Worm (Caenorhabditis elegans) whole organism, L4 larva: ENCODE measurements around the gene T04C12.9.

Experiments
- D1046.2 ChIP-seq: fragments of 200-800 bp; sonication (Bioruptor generic); IDR thresholded peaks from 2 replicates; pipeline ENCODE4 v1.3.6; 2022; ENCODE audit warnings: missing genetic modification characterization, missing compliant biosample characterization
- F49E8.2 ChIP-seq: sonication (generic microtip); optimal IDR thresholded peaks from 2 replicates; lab custom pipeline; 2016; ENCODE audit warnings: missing compliant biosample characterization, mild to moderate bottlenecking, missing genetic modification characterization, borderline replicate concordance
- R02D3.7 ChIP-seq: fragments of 150-350 bp; sonication (generic microtip); optimal IDR thresholded peaks from 3 replicates; lab custom pipeline; 2014; ENCODE audit warnings: missing biosample characterization, missing genetic modification characterization
- T20F7.1 ChIP-seq: fragments of 200-800 bp; sonication (Bioruptor generic); optimal IDR thresholded peaks from 2 replicates; lab custom pipeline; 2018; ENCODE audit warnings: mild to moderate bottlenecking, missing genetic modification characterization, missing compliant biosample characterization
- Y48G9A.11 ChIP-seq: fragments of 200-800 bp; sonication (Bioruptor generic); IDR thresholded peaks from 2 replicates; pipeline ENCODE4 v1.3.6; 2022; ENCODE audit warnings: missing genetic modification reagents, missing genetic modification characterization, missing compliant biosample characterization
- Y5F2A.4 ChIP-seq: fragments of 200-800 bp; sonication (Bioruptor generic); optimal IDR thresholded peaks from 2 replicates; lab custom pipeline; 2018; ENCODE audit warnings: mild to moderate bottlenecking, missing genetic modification characterization, missing compliant biosample characterization
- Y75B8A.6 ChIP-seq: fragments of 200-800 bp; sonication (Bioruptor generic); IDR thresholded peaks from 2 replicates; pipeline ENCODE4 v1.3.6; 2022; ENCODE audit warnings: missing genetic modification reagents, missing genetic modification characterization, missing compliant biosample characterization
- aha-1 ChIP-seq: fragments of 150-350 bp; peaks from one replicate; lab custom pipeline; 2014; ENCODE audit warnings: missing biosample characterization, missing genetic modification characterization
- aly-2 ChIP-seq: sonication (generic microtip); optimal IDR thresholded peaks from 2 replicates; lab custom pipeline; 2018; ENCODE audit warnings: missing biosample characterization, missing genetic modification characterization
- ceh-32 ChIP-seq: sonication (generic microtip); optimal IDR thresholded peaks from 2 replicates; lab custom pipeline; 2016; ENCODE audit warnings: mild to moderate bottlenecking, missing genetic modification characterization, missing compliant biosample characterization; ENCODE audit not compliant: poor library complexity
- ceh-62 ChIP-seq: sonication (generic microtip); optimal IDR thresholded peaks from 2 replicates; lab custom pipeline; 2017; ENCODE audit warnings: missing biosample characterization, missing genetic modification characterization
- ctbp-1 ChIP-seq: fragments of 200-800 bp; sonication (Bioruptor generic); IDR thresholded peaks from 2 replicates; pipeline ENCODE4 v1.3.6; 2022; ENCODE audit warnings: missing genetic modification reagents, missing genetic modification characterization, missing compliant biosample characterization
- daf-16 ChIP-seq, 3 experiments: sonication (generic microtip); optimal IDR thresholded peaks; 2 replicates each; lab custom pipeline; 2016 to 2017; ENCODE audit warnings: missing genetic modification characterization in 3 of 3, missing genetic modification reagents in 3 of 3, mild to moderate bottlenecking in 2 of 3, missing compliant biosample characterization in 2 of 3, missing biosample characterization in 1 of 3, moderate library complexity in 1 of 3
- daf-8 ChIP-seq: fragments of 200-800 bp; sonication (Bioruptor generic); IDR thresholded peaks from 2 replicates; pipeline ENCODE4 v1.3.6; 2022; ENCODE audit warnings: missing genetic modification characterization, missing compliant biosample characterization
- dpl-1 ChIP-seq: fragments of 150-350 bp; optimal IDR thresholded peaks from 2 replicates; lab custom pipeline; 2014; ENCODE audit warnings: missing biosample characterization, missing genetic modification reagents, missing genetic modification characterization
- egl-27 ChIP-seq: sonication (generic microtip); optimal IDR thresholded peaks from 3 replicates; lab custom pipeline; 2017; ENCODE audit warnings: missing biosample characterization, missing genetic modification reagents, missing genetic modification characterization
- egl-43 ChIP-seq: fragments of 200-800 bp; sonication (Bioruptor generic); IDR thresholded peaks from 2 replicates; pipeline ENCODE4 v1.3.6; 2022; ENCODE audit warnings: missing genetic modification reagents, missing genetic modification characterization, missing compliant biosample characterization
- fkh-10 ChIP-seq: fragments of 150-350 bp; optimal IDR thresholded peaks from 2 replicates; lab custom pipeline; 2014; ENCODE audit warnings: missing biosample characterization, missing genetic modification reagents, missing genetic modification characterization
- hmg-1.1 ChIP-seq: fragments of 200-800 bp; sonication (Bioruptor generic); IDR thresholded peaks from 2 replicates; pipeline ENCODE4 v1.3.6; 2022; ENCODE audit warnings: missing genetic modification reagents, missing genetic modification characterization, missing compliant biosample characterization
- lin-13 ChIP-seq: fragments of 150-350 bp; optimal IDR thresholded peaks from 2 replicates; lab custom pipeline; 2014; ENCODE audit warnings: missing biosample characterization, missing genetic modification reagents, missing genetic modification characterization
- lsy-2 ChIP-seq, 2 experiments: fragments of 150-350 bp in 1 of 2; sonication (generic microtip) in 1 of 2; optimal IDR thresholded peaks; 2 replicates each; lab custom pipeline; 2014 to 2017; ENCODE audit warnings: missing biosample characterization in 2 of 2, missing genetic modification characterization in 2 of 2
- madf-9 ChIP-seq: fragments of 200-800 bp; sonication (Bioruptor generic); conservative IDR thresholded peaks from 2 replicates; pipeline ENCODE4 v1.3.6; 2022; ENCODE audit warnings: missing genetic modification reagents, missing genetic modification characterization, missing compliant biosample characterization
- mep-1 ChIP-seq: fragments of 150-350 bp; sonication (generic microtip); optimal IDR thresholded peaks from 3 replicates; lab custom pipeline; 2014; ENCODE audit warnings: missing biosample characterization, missing genetic modification characterization
- mes-2 ChIP-seq: sonication (generic microtip); optimal IDR thresholded peaks from 2 replicates; lab custom pipeline; 2016; ENCODE audit warnings: missing genotype, mild to moderate bottlenecking, missing genetic modification characterization, missing compliant biosample characterization; ENCODE audit not compliant: poor library complexity, severe bottlenecking
- mxl-2 ChIP-seq: fragments of 200-800 bp; sonication (Bioruptor generic); conservative IDR thresholded peaks from 2 replicates; pipeline ENCODE4 v1.3.6; 2022; ENCODE audit warnings: missing genetic modification reagents, missing genetic modification characterization, missing compliant biosample characterization
- nhr-10 ChIP-seq: fragments of 150-350 bp; optimal IDR thresholded peaks from 2 replicates; lab custom pipeline; 2014; ENCODE audit warnings: missing biosample characterization, missing genetic modification characterization
- nhr-102 ChIP-seq: sonication (generic microtip); optimal IDR thresholded peaks from 2 replicates; lab custom pipeline; 2016; ENCODE audit warnings: mild to moderate bottlenecking, missing genetic modification characterization, moderate library complexity, missing compliant biosample characterization
- nhr-76 ChIP-seq: fragments of 150-350 bp; optimal IDR thresholded peaks from 2 replicates; lab custom pipeline; 2014; ENCODE audit warnings: missing biosample characterization, missing genetic modification characterization
- nhr-77 ChIP-seq: fragments of 150-350 bp; optimal IDR thresholded peaks from 2 replicates; lab custom pipeline; 2014; ENCODE audit warnings: missing biosample characterization, missing genetic modification characterization
- sdz-12 ChIP-seq: fragments of 200-800 bp; sonication (Bioruptor generic); optimal IDR thresholded peaks from 2 replicates; lab custom pipeline; 2018; ENCODE audit warnings: mild to moderate bottlenecking, missing genetic modification characterization, missing compliant biosample characterization
- snpc-4 ChIP-seq: fragments of 150-350 bp; optimal IDR thresholded peaks from 2 replicates; lab custom pipeline; 2014; ENCODE audit warnings: missing biosample characterization, missing genetic modification characterization
- unc-62 ChIP-seq, 3 experiments: fragments of 150-350 bp in 1 of 3; sonication (generic microtip); optimal IDR thresholded peaks in 2 of 3; peaks in 1 of 3; 1 replicate in 1 of 3; 2 replicates in 2 of 3; lab custom pipeline; 2014 to 2017; ENCODE audit warnings: missing biosample characterization in 3 of 3, missing genetic modification characterization in 3 of 3, missing genetic modification reagents in 3 of 3, missing genotype in 1 of 3
- ztf-11 ChIP-seq: fragments of 150-350 bp; optimal IDR thresholded peaks from 2 replicates; lab custom pipeline; 2014; ENCODE audit warnings: missing biosample characterization, missing genetic modification characterization

Gene T04C12.9

DNA sequence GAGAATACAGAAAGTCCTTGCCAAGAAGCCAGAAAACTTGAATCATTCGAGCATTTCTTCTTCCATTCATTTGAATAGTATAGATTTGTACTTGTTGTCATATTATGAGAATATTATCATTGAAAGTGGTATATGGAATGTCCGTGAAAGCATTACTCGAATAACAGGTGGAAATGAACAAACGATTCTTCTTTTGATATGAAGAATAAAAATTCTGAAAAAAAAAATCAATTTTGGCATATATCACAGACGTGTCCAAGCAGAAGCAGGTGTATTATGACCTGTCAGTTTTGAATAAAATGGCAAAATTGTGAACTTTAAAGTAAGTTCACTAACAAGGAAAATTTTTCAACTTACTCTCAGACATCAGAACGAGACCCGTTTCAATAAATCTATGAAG lies 6.0 kb downstream of the T04C12.9 start, which contains the start of gene srh-75:
TSS of gene srh-75 (minus strand) at position 101 of the 400 bp plus-strand sequence.
- TF ChIP-seq dpl-1 (GFP tag; lab: Kevin White, UChicago): no peak
- peak in 1 of 2 experiments; percentile 78 for TF ChIP-seq unc-62 (GFP tag; optimal IDR thresholded peaks at IDR 0.05 in 1 of 2; lab: Kevin White, UChicago)
- TF ChIP-seq unc-62 (tag; optimal IDR thresholded peaks at IDR 0.05; lab: Kevin White, UChicago): no peak
- TF ChIP-seq daf-8 (GFP tag; lab: Robert Waterston, UW): no peak

DNA sequence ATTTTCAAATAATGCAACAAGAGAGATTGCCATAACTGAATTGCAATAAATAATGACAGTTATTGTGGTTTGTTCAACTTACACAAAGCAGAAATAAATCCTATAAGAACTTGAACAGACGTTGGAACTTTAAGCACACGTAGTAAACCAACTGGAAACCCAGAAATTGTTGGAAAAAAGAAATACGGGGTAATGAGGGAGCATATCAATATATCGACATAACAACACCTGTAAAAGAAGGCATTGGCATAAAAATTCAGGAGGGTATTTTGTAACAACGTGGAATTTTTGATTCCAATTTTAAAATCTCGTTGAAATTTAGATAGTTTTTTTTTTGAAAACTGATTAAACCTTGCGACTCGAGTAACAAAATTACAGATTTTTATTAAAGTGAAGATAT lies 6.5 kb downstream of the T04C12.9 start:
- TF ChIP-seq aha-1 (tag; lab: Kevin White, UChicago) (peak; percentile 92), ceh-62 (tag; lab: Kevin White, UChicago) (no peak), mes-2 (tag; lab: Kevin White, UChicago) (no peak), aly-2 (tag; lab: Kevin White, UChicago) (no peak)
- TF ChIP-seq, all 104 proteins: peak for 1

DNA sequence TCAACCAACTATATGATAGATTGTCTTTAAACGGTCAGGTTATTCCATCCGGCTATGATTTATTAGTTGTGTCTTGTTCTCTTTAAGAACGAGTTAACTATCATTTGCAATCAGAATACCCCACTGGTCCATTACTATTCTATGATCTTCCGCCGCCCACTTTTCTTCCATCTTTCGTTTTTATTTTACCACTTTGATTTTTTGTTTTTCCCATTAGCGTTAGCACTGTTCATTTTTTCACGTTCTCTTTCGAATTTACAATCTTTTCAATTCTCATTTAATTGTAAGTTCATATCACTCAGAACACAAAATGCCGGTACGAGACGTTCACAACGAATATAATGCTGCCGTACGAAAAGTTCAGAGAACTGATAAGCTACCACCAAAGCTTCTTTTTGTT lies 9.2 kb downstream of the T04C12.9 start, which contains the start of gene T04C12.7:
TSS of gene T04C12.7 (plus strand) at position 301 of the 400 bp plus-strand sequence.
- no peak for TF ChIP-seq R02D3.7 (tag; lab: Kevin White, UChicago)
- no peak for TF ChIP-seq ceh-32
- no peak for TF ChIP-seq egl-43 (GFP tag; lab: Robert Waterston, UW)
- TF ChIP-seq nhr-77: no peak
- no peak for TF ChIP-seq madf-9 (GFP tag; lab: Robert Waterston, UW)
- peak in 1 of 2 experiments; percentile 58 for TF ChIP-seq unc-62 (GFP tag; optimal IDR thresholded peaks at IDR 0.05 in 1 of 2; lab: Kevin White, UChicago)
- TF ChIP-seq unc-62 (tag; optimal IDR thresholded peaks at IDR 0.05; lab: Kevin White, UChicago): no peak
- TF ChIP-seq egl-27 (tag; lab: Kevin White, UChicago): no peak

DNA sequence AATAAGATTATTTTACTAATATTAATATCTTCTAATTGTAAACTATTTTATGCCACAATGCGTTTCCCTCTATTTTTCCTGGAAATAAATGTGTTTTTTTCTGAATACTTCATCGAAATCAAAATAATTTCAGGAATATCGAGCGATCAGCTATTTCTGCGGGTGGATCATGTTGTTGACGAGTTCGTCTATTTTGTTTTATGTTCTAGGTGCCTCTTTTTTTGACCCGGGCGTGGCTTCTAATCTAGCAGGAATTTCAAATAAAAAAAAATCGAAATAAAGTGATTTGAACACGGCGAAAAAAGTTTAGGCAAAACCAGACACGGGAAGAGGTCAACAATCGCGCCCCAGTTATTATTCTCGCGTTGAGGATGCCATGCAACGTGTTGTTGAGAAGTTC lies 11.1 kb downstream of the T04C12.9 start, which contains the start of gene T04C12.33:
TSS of gene T04C12.33 (plus strand) at position 301 of the 400 bp plus-strand sequence.
- no peak for TF ChIP-seq Y48G9A.11 (GFP tag; lab: Robert Waterston, UW)
- no peak for TF ChIP-seq mxl-2 (GFP tag; lab: Robert Waterston, UW)
- no peak for TF ChIP-seq F49E8.2 (tag; lab: Kevin White, UChicago)
- TF ChIP-seq nhr-10 (tag; lab: Kevin White, UChicago): no peak
- no peak for TF ChIP-seq hmg-1.1
- peak; percentile 88 for TF ChIP-seq aha-1 (tag; lab: Kevin White, UChicago)
- TF ChIP-seq nhr-76: no peak

DNA sequence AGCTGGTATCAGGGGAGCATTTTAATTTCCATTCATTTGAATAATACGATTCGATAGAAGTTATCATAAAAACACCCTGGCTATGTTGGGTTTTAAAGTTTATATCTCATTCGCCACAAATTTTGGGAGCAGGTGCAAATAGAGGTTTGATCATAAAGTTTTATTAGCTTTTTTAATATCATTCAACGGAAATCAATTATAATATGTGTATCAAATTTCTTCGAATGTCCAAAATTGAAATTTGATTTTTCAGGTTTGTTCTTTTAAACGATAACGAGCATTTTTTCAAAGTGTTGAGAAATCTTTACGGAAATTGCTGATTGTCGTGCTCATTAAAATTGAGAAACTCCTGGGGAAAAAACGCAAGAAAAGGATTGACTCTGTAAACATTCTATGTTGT lies 14.3 kb downstream of the T04C12.9 start, which contains the start of gene srh-74:
TSS of gene srh-74 (minus strand) at position 101 of the 400 bp plus-strand sequence.
- TF ChIP-seq mep-1 (no peak), T20F7.1 (no peak), Y5F2A.4 (GFP tag; lab: Kevin White, UChicago) (no peak), D1046.2 (GFP tag; lab: Robert Waterston, UW) (no peak), lsy-2 (tag; optimal IDR thresholded peaks at IDR 0.05; lab: Kevin White, UChicago) (no peak), fkh-10 (GFP tag; lab: Kevin White, UChicago) (no peak), daf-16 (GFP tag; optimal IDR thresholded peaks at IDR 0.05; lab: Kevin White, UChicago) (no peak), daf-16 (tag; optimal IDR thresholded peaks at IDR 0.05; lab: Kevin White, UChicago) (no peak), ceh-62 (tag; lab: Kevin White, UChicago) (no peak), ctbp-1 (GFP tag; lab: Robert Waterston, UW) (no peak), sdz-12 (GFP tag; lab: Kevin White, UChicago) (no peak), snpc-4 (no peak), nhr-102 (tag; lab: Kevin White, UChicago) (no peak), ztf-11 (tag; lab: Kevin White, UChicago) (no peak), dpl-1 (GFP tag; lab: Kevin White, UChicago) (no peak), R02D3.7 (tag; lab: Kevin White, UChicago) (no peak), lin-13 (GFP tag; lab: Kevin White, UChicago) (no peak), Y75B8A.6 (GFP tag; lab: Robert Waterston, UW) (no peak)
